Worm (Caenorhabditis elegans) whole organism, L2 larva: ENCODE data around the gene F52E1.3.

Experiments used
- ceh-16 ChIP-seq: fragments of 150-350 bp; optimal IDR thresholded peaks from 2 replicates; lab custom pipeline; 2014; ENCODE audit warnings: missing biosample characterization, missing genetic modification characterization
- nhr-237 ChIP-seq: fragments of 150-350 bp; optimal IDR thresholded peaks from 2 replicates; lab custom pipeline; 2014; ENCODE audit warnings: missing biosample characterization, missing genetic modification characterization

ce11 chrV:8403152-8403551 lies 8.6 kb downstream of the F52E1.3 start:
- no peak for TF ChIP-seq ceh-16 (tag; lab: Kevin White, UChicago)
- TF ChIP-seq nhr-237 (tag; lab: Kevin White, UChicago), result no peak
